Worm (Caenorhabditis elegans): ENCODE data around the gene Y75B8A.8.
"Not testable (repeated sequence)": the region's sequence is repeated elsewhere in the genome, so short reads cannot be mapped to it uniquely, and the experiment has no call there.

Y75B8A.8 gene

DNA sequence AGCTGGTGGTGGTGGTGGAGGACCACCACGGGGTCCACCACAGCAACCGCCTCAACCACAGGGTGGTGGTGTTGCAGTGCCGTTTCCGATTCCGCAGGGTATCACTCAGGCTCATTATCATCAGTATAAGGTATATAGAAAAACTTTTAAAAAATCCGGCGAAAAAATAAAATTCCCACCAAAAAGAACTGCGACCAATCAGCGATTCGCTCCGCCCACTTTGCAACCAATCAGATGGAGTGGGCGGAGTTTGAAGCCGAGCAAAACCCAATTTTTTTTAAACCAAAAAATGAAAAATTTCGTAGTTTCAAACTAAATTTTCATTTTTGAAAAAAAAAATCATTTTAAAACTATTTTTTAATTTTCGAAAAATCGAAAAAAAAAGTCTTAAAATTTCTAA lies 371 bp downstream of the Y75B8A.8 start:
- TF ChIP-seq tbx-7 (tag; optimal IDR thresholded peaks at IDR 0.05) (no peak), dmd-4 (tag; optimal IDR thresholded peaks at IDR 0.05; ENCODE audit: borderline replicate concordance) (no peak), nfya-1 (tag; optimal IDR thresholded peaks at IDR 0.05) (peak; percentile 78), pros-1 (tag; optimal IDR thresholded peaks at IDR 0.05) (no peak), ceh-19 (GFP tag; optimal IDR thresholded peaks at IDR 0.05) (no peak), sdc-2 (tag; optimal IDR thresholded peaks at IDR 0.05) (no peak), ztf-16 (tag; optimal IDR thresholded peaks at IDR 0.05) (no peak), nhr-11 (tag; optimal IDR thresholded peaks at IDR 0.05) (no peak)

DNA sequence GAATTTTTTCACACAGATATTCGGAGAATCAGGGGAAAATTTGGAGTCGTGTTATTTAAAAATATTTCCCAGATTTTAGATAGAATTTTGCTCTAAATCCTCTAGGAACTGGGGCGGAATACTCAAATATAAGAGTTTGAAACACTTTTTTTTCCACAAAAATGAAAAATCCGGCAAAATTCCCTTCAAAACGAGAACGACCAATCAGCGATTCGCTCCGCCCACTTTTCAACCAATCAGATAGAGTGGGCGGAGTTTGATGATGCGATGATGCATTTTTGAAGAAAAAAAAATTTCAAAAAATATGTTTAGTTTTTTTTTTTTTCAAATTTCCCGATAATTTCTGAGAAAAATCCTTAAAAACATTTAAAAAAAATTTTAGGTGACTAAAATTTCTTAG lies 3.9 kb downstream of the Y75B8A.8 start:
- TF ChIP-seq unc-3 (GFP tag; conservative IDR thresholded peaks at IDR 0.05), result no peak
- TF ChIP-seq unc-3 (tag; optimal IDR thresholded peaks at IDR 0.05), result no peak
- peak; percentile 63 for TF ChIP-seq nfya-1 (tag; optimal IDR thresholded peaks at IDR 0.05)

DNA sequence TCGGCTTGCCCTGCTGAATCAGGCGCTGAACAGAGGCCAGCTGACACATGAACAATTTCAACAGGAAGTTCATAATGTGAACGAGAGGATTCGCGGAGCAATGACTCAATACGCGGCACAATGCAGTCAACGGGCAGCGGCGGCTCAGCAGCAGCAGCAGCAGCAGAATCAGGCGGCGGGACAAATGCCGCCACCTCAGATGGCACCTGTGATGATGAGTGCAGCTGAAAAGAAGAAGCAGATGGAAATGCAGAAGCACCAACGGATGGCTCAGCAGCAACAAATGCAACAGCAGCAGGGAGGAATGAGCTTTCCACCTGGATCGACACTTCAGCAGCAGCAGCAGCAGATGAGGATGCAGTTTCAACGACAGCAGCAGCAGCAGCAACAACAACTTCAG lies 4.7 kb downstream of the Y75B8A.8 start:
- no peak for TF ChIP-seq F13H6.1 (tag; optimal IDR thresholded peaks at IDR 0.05)
- no peak for TF ChIP-seq pha-4 (tag; optimal IDR thresholded peaks at IDR 0.05)
- peak; percentile 30 for TF ChIP-seq hlh-6 (tag; optimal IDR thresholded peaks at IDR 0.05)

DNA sequence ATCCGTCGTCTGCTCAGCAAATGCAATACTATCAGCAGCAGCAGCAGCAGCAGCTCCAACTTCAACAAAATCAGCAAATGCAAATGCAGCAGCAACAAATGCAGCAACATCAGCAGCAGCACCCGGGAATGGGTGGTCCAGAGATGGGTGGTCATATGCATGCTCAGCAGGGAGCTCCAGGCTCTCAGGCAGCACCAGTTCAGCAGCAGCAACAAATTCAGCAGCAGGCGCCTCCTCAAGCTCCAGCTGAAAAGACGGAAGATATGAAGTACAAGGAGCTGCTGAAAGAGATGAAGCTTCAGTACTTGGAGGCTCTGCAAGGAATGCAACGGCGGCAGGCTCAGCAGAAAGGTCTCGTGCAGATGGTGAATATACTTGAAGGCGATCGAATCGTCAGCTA lies 6.5 kb downstream of the Y75B8A.8 start:
- no peak for TF ChIP-seq ceh-31 (tag; optimal IDR thresholded peaks at IDR 0.05)
- no peak for TF ChIP-seq ceh-34 (tag; optimal IDR thresholded peaks at IDR 0.05)
- no peak for TF ChIP-seq ceh-14 (tag; optimal IDR thresholded peaks at IDR 0.05)
- TF ChIP-seq dve-1 (tag; optimal IDR thresholded peaks at IDR 0.05), result no peak
- no peak for TF ChIP-seq ztf-16 (tag; optimal IDR thresholded peaks at IDR 0.05)
- TF ChIP-seq npax-4 (tag; optimal IDR thresholded peaks at IDR 0.05), result no peak
- no peak for TF ChIP-seq unc-86 (tag; optimal IDR thresholded peaks at IDR 0.05)
- no peak for TF ChIP-seq eyg-1 (tag; optimal IDR thresholded peaks at IDR 0.05)
- no peak for TF ChIP-seq hlh-15 (tag; optimal IDR thresholded peaks at IDR 0.05)
- no peak for TF ChIP-seq nhr-11 (tag; optimal IDR thresholded peaks at IDR 0.05)
- no peak for TF ChIP-seq pag-3 (tag; optimal IDR thresholded peaks at IDR 0.05; ENCODE audit: borderline replicate concordance)
- TF ChIP-seq ceh-45 (GFP tag; IDR thresholded peaks at IDR 0.05), result no peak
- no peak for TF ChIP-seq ahr-1 (tag; optimal IDR thresholded peaks at IDR 0.05)
- no peak for TF ChIP-seq ama-1 (optimal IDR thresholded peaks at IDR 0.05)
- no peak for TF ChIP-seq ceh-18 (tag; optimal IDR thresholded peaks at IDR 0.05)

DNA sequence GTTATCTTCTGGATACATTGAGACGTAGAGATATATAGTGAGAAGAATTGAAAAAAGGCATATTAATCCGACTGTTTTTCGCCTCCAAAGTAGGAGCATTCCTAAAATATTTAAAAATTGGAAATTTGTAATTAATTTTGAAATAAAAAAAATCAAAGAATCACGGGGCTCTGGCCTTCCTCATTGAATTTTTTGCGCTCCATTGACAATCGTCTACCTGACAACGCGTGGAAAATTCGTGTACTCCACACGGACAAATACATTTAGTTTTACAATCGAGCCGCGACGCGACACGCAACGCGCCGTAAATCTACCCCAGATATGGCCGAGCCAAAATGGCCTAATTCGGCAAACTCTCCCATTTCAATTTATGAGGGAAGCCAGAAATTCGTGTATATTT lies 16.6 kb downstream of the Y75B8A.8 start, which contains the start of gene gly-11:
TSS of gene gly-11 (minus strand) at position 101 of the 400 bp plus-strand sequence.
- TF ChIP-seq ahr-1 (tag; optimal IDR thresholded peaks at IDR 0.05); unc-55 (GFP tag; optimal IDR thresholded peaks at IDR 0.05); K09A11.1 (tag; optimal IDR thresholded peaks at IDR 0.05; ENCODE audit: insufficient read depth): not testable (repeated sequence)

DNA sequence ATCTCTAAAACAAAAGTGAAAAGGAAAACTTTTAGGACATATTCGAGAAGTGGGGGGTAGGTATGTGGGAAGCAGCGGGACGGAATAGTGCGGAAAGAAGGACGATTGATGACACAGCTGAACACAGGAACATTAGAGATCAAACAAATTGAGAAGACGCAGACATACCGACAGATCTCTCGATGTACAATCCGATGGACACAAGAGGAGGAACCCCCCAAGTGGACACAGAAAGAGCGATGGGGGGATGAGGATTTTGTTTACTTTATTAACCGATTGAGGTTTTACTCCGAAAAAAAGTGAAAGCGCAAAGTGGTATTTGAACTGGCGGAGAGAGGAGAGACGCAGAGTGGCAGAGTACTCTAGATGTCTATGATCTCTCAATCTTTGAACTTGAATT lies 17.6 kb downstream of the Y75B8A.8 start:
- no peak for TF ChIP-seq sdc-2 (tag; optimal IDR thresholded peaks at IDR 0.05)
- TF ChIP-seq che-1 (tag; optimal IDR thresholded peaks at IDR 0.05), result no peak
- TF ChIP-seq dmd-4 (tag; optimal IDR thresholded peaks at IDR 0.05; ENCODE audit: borderline replicate concordance), result peak; percentile 1
- no peak for TF ChIP-seq elt-4 (tag; optimal IDR thresholded peaks at IDR 0.05)
- TF ChIP-seq pha-4 (tag; optimal IDR thresholded peaks at IDR 0.05), result no peak
- TF ChIP-seq ztf-16 (tag; optimal IDR thresholded peaks at IDR 0.05), result no peak
- no peak for TF ChIP-seq sox-2 (GFP tag; IDR thresholded peaks at IDR 0.05)
- TF ChIP-seq ref-2 (tag; optimal IDR thresholded peaks at IDR 0.05), result peak; percentile 41
- TF ChIP-seq ceh-31 (tag; optimal IDR thresholded peaks at IDR 0.05), result peak; percentile 5
- no peak for TF ChIP-seq fkh-6 (tag; optimal IDR thresholded peaks at IDR 0.05)
- TF ChIP-seq sox-4 (tag; optimal IDR thresholded peaks at IDR 0.05), result no peak
- TF ChIP-seq nhr-11 (tag; optimal IDR thresholded peaks at IDR 0.05), result no peak
- TF ChIP-seq ceh-19 (GFP tag; optimal IDR thresholded peaks at IDR 0.05), result no peak
- no peak for TF ChIP-seq unc-55 (GFP tag; optimal IDR thresholded peaks at IDR 0.05)
- TF ChIP-seq fax-1 (tag; optimal IDR thresholded peaks at IDR 0.05), result no peak
- no peak for TF ChIP-seq Y22D7AL.16 (tag; optimal IDR thresholded peaks at IDR 0.05)
- no peak for TF ChIP-seq ceh-9 (tag; optimal IDR thresholded peaks at IDR 0.05)
- no peak for TF ChIP-seq madf-2 (tag; optimal IDR thresholded peaks at IDR 0.05)
- no peak for TF ChIP-seq K09A11.1 (tag; optimal IDR thresholded peaks at IDR 0.05; ENCODE audit: insufficient read depth)
- no peak for TF ChIP-seq elt-2 (tag; optimal IDR thresholded peaks at IDR 0.05)
- peak; percentile 42 for TF ChIP-seq tbx-2 (tag; optimal IDR thresholded peaks at IDR 0.05)
- no peak for TF ChIP-seq nhr-232 (tag; optimal IDR thresholded peaks at IDR 0.05)
- TF ChIP-seq ama-1 (optimal IDR thresholded peaks at IDR 0.05), result no peak
- TF ChIP-seq gmeb-2 (tag; optimal IDR thresholded peaks at IDR 0.05), result no peak
- no peak for TF ChIP-seq unc-3 (GFP tag; conservative IDR thresholded peaks at IDR 0.05)
- no peak for TF ChIP-seq unc-3 (tag; optimal IDR thresholded peaks at IDR 0.05)
- no peak for TF ChIP-seq pag-3 (tag; optimal IDR thresholded peaks at IDR 0.05; ENCODE audit: borderline replicate concordance)
- no peak for TF ChIP-seq T23F11.4 (GFP tag; optimal IDR thresholded peaks at IDR 0.05)
